Worm (Caenorhabditis elegans) whole organism, L4 larva: ENCODE results near the gene sdc-2.

ENCODE experiments used
- F26F4.8 ChIP-seq: fragments of 200-800 bp; sonication (Bioruptor generic); conservative IDR thresholded peaks from 2 replicates; pipeline ENCODE4 v1.3.6; 2022; ENCODE audit warnings: missing genetic modification characterization, missing compliant biosample characterization
- F37D6.2 ChIP-seq: sonication (generic microtip); optimal IDR thresholded peaks from 2 replicates; lab custom pipeline; 2016; ENCODE audit warnings: mild to moderate bottlenecking, missing genetic modification characterization, missing compliant biosample characterization
- Y5F2A.4 ChIP-seq: fragments of 200-800 bp; sonication (Bioruptor generic); optimal IDR thresholded peaks from 2 replicates; lab custom pipeline; 2018; ENCODE audit warnings: mild to moderate bottlenecking, missing genetic modification characterization, missing compliant biosample characterization
- ZK337.2 ChIP-seq: fragments of 200-800 bp; sonication (Bioruptor generic); IDR thresholded peaks from 2 replicates; pipeline ENCODE4 v1.3.6; 2022; ENCODE audit warnings: missing genetic modification reagents, missing genetic modification characterization, missing compliant biosample characterization
- aha-1 ChIP-seq: fragments of 150-350 bp; peaks from one replicate; lab custom pipeline; 2014; ENCODE audit warnings: missing biosample characterization, missing genetic modification characterization
- aly-2 ChIP-seq: sonication (generic microtip); optimal IDR thresholded peaks from 2 replicates; lab custom pipeline; 2018; ENCODE audit warnings: missing biosample characterization, missing genetic modification characterization
- ama-1 ChIP-seq: fragments of 150-350 bp; optimal IDR thresholded peaks from 2 replicates; lab custom pipeline; 2014; ENCODE audit warnings: inconsistent platforms, mixed read lengths
- ces-1 ChIP-seq: fragments of 150-350 bp; sonication (generic microtip); optimal IDR thresholded peaks from 4 replicates; lab custom pipeline; 2014; ENCODE audit warnings: missing biosample characterization, missing genetic modification reagents, missing genetic modification characterization
- ctbp-1 ChIP-seq: fragments of 200-800 bp; sonication (Bioruptor generic); IDR thresholded peaks from 2 replicates; pipeline ENCODE4 v1.3.6; 2022; ENCODE audit warnings: missing genetic modification reagents, missing genetic modification characterization, missing compliant biosample characterization
- daf-12 ChIP-seq: fragments of 150-350 bp; optimal IDR thresholded peaks from 2 replicates; lab custom pipeline; 2014; ENCODE audit warnings: missing biosample characterization, missing genetic modification reagents, missing genetic modification characterization
- dmd-8 ChIP-seq: fragments of 200-800 bp; sonication (Bioruptor generic); IDR thresholded peaks from 2 replicates; pipeline ENCODE4 v1.3.6; 2022; ENCODE audit warnings: missing genetic modification characterization, missing compliant biosample characterization
- fkh-10 ChIP-seq: fragments of 150-350 bp; optimal IDR thresholded peaks from 2 replicates; lab custom pipeline; 2014; ENCODE audit warnings: missing biosample characterization, missing genetic modification reagents, missing genetic modification characterization
- fos-1 ChIP-seq: fragments of 150-350 bp; optimal IDR thresholded peaks from 2 replicates; lab custom pipeline; 2014; ENCODE audit warnings: missing biosample characterization, missing genetic modification characterization
- hlh-30 ChIP-seq: sonication (generic microtip); optimal IDR thresholded peaks from 2 replicates; lab custom pipeline; 2017; ENCODE audit warnings: antibody characterized with exemption, mild to moderate bottlenecking, missing genetic modification characterization, missing compliant biosample characterization; ENCODE audit not compliant: insufficient read depth
- hmg-1.1 ChIP-seq: fragments of 200-800 bp; sonication (Bioruptor generic); IDR thresholded peaks from 2 replicates; pipeline ENCODE4 v1.3.6; 2022; ENCODE audit warnings: missing genetic modification reagents, missing genetic modification characterization, missing compliant biosample characterization
- jun-1 ChIP-seq: fragments of 150-350 bp; optimal IDR thresholded peaks from 2 replicates; lab custom pipeline; 2014; ENCODE audit warnings: missing biosample characterization, missing genetic modification reagents, missing genetic modification characterization
- lim-7 ChIP-seq: fragments of 200-800 bp; sonication (Bioruptor generic); IDR thresholded peaks from 2 replicates; pipeline ENCODE4 v1.3.6; 2022; ENCODE audit warnings: missing genetic modification characterization, missing compliant biosample characterization
- lin-13 ChIP-seq: fragments of 150-350 bp; optimal IDR thresholded peaks from 2 replicates; lab custom pipeline; 2014; ENCODE audit warnings: missing biosample characterization, missing genetic modification reagents, missing genetic modification characterization
- lin-38 ChIP-seq: fragments of 200-800 bp; sonication (Bioruptor generic); IDR thresholded peaks from 2 replicates; pipeline ENCODE4 v1.3.6; 2022; ENCODE audit warnings: missing genetic modification reagents, missing genetic modification characterization, missing compliant biosample characterization
- madf-9 ChIP-seq: fragments of 200-800 bp; sonication (Bioruptor generic); conservative IDR thresholded peaks from 2 replicates; pipeline ENCODE4 v1.3.6; 2022; ENCODE audit warnings: missing genetic modification reagents, missing genetic modification characterization, missing compliant biosample characterization
- mdt-29 ChIP-seq: fragments of 200-800 bp; sonication (Bioruptor generic); IDR thresholded peaks from 2 replicates; pipeline ENCODE4 v1.3.6; 2022; ENCODE audit warnings: missing genetic modification reagents, missing genetic modification characterization, missing compliant biosample characterization
- nhr-28 ChIP-seq: fragments of 150-350 bp; optimal IDR thresholded peaks from 2 replicates; lab custom pipeline; 2014; ENCODE audit warnings: missing biosample characterization, missing genetic modification characterization
- set-16 ChIP-seq: fragments of 200-800 bp; sonication (Bioruptor generic); IDR thresholded peaks from 2 replicates; pipeline ENCODE4 v1.3.6; 2022; ENCODE audit warnings: missing genetic modification reagents, missing genetic modification characterization, missing compliant biosample characterization
- snpc-1.2 ChIP-seq: fragments of 200-800 bp; sonication (Bioruptor generic); IDR thresholded peaks from 2 replicates; pipeline ENCODE4 v1.3.6; 2022; ENCODE audit warnings: missing genetic modification reagents, missing genetic modification characterization, missing compliant biosample characterization
- tag-97 ChIP-seq: fragments of 200-800 bp; sonication (Bioruptor generic); IDR thresholded peaks from 2 replicates; pipeline ENCODE4 v1.3.6; 2022; ENCODE audit warnings: missing genetic modification characterization, missing compliant biosample characterization
- tra-1 ChIP-seq: fragments of 200-800 bp; sonication (Bioruptor generic); IDR thresholded peaks from 2 replicates; pipeline ENCODE4 v1.3.6; 2022; ENCODE audit warnings: missing genetic modification reagents, missing genetic modification characterization, missing compliant biosample characterization
- unc-62 ChIP-seq, 3 experiments: fragments of 150-350 bp in 1 of 3; sonication (generic microtip); optimal IDR thresholded peaks in 2 of 3; peaks in 1 of 3; 1 replicate in 1 of 3; 2 replicates in 2 of 3; lab custom pipeline; 2014 to 2017; ENCODE audit warnings: missing biosample characterization in 3 of 3, missing genetic modification characterization in 3 of 3, missing genetic modification reagents in 3 of 3, missing genotype in 1 of 3
- vab-7 ChIP-seq: fragments of 200-800 bp; sonication (Bioruptor generic); IDR thresholded peaks from 2 replicates; pipeline ENCODE4 v1.3.6; 2022; ENCODE audit warnings: missing genetic modification reagents, missing genetic modification characterization, missing compliant biosample characterization
- zag-1 ChIP-seq: fragments of 150-350 bp; optimal IDR thresholded peaks from 2 replicates; lab custom pipeline; 2014; ENCODE audit warnings: missing biosample characterization, missing genetic modification characterization
- zfp-2 ChIP-seq: sonication (generic microtip); optimal IDR thresholded peaks from 2 replicates; lab custom pipeline; 2016; ENCODE audit warnings: mild to moderate bottlenecking, missing genetic modification characterization, missing compliant biosample characterization
- ztf-7 ChIP-seq: fragments of 150-350 bp; optimal IDR thresholded peaks from 2 replicates; lab custom pipeline; 2014; ENCODE audit warnings: missing biosample characterization, missing genetic modification characterization

The sdc-2 gene

DNA sequence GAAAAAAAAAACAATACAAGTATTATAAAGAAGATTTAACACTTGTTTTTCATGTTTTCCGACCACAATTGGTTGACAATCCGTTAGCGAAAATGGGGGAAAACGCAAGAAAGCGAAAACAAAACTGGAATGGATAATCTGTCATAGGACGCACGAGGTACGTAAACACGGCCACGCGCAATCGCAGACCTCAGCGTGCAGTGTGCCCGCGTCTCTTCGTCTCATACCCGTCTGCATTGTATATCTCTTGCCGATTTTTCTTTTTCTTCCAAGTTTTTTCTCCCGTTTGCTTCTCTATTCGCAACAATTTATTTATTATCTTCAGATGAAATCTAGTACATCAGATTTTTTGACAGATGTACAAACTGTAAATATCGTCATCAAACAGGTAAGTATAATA is 41.2 kb downstream of the sdc-2 start, which contains the start of gene trpp-9 (continued):
- TF ChIP-seq set-16 (GFP tag; lab: Robert Waterston, UW): no peak

DNA sequence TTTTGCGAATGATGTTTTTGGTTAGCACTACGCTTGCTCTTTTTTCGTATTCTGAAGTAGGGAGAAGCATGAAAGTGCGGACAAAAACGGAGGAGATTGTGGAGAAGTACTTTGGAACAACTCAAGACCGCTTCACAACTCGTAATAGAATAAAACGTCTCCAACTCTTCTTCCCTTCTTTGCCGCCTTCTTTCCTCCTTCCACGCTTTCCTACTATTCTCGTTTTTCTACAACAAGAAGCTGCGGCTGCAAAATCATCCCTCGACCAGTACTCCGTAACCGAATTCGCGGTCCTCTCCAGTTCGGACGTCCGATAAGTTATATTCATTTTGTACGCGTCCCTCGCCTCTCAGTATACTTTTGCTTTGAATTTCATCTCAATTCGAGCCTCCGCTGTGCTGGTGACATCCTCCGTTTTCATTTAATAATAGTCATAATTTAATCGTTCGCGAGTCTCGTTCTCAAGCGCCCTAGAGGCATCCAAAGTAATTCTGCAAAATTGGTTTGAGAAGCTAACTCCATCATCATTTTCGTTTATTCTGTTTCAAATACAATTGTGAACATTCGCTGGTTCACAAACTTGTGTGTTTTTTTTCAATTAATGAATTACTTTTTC is 47.3 kb downstream of the sdc-2 start:
- peak; percentile 23 for TF ChIP-seq ces-1 (GFP tag; lab: Kevin White, UChicago)
- no peak for TF ChIP-seq lin-38
- TF ChIP-seq set-16 (GFP tag; lab: Robert Waterston, UW): no peak
- no peak for TF ChIP-seq ama-1
- TF ChIP-seq unc-62 (GFP tag; optimal IDR thresholded peaks at IDR 0.05 in 1 of 2; lab: Kevin White, UChicago): peak in 1 of 2 experiments; percentile 6
- no peak for TF ChIP-seq unc-62 (tag; optimal IDR thresholded peaks at IDR 0.05; lab: Kevin White, UChicago)
- TF ChIP-seq tra-1 (GFP tag; lab: Robert Waterston, UW): no peak
- TF ChIP-seq daf-12 (tag; lab: Kevin White, UChicago): no peak
- TF ChIP-seq aha-1 (tag; lab: Kevin White, UChicago): peak; percentile 50
- peak; percentile 78 for TF ChIP-seq fkh-10
- TF ChIP-seq, all 104 proteins: peak for 4

ce11 chrX:11571714-11572113 is 49.2 kb downstream of the sdc-2 start:
- TF ChIP-seq ctbp-1 (GFP tag; lab: Robert Waterston, UW): 0 out of 2 replicates have a peak, but pooled peaks have one; percentile 49
- TF ChIP-seq Y5F2A.4 (GFP tag; lab: Kevin White, UChicago): no peak
- 0 out of 2 replicates have a peak, but pooled peaks have one; percentile 16 for TF ChIP-seq hmg-1.1 (GFP tag; lab: Robert Waterston, UW)
- peak; percentile 47 for TF ChIP-seq hlh-30 (tag; lab: Kevin White, UChicago)
- TF ChIP-seq mdt-29 (GFP tag; lab: Robert Waterston, UW): no peak
- TF ChIP-seq, all 104 proteins: peak for 3

DNA sequence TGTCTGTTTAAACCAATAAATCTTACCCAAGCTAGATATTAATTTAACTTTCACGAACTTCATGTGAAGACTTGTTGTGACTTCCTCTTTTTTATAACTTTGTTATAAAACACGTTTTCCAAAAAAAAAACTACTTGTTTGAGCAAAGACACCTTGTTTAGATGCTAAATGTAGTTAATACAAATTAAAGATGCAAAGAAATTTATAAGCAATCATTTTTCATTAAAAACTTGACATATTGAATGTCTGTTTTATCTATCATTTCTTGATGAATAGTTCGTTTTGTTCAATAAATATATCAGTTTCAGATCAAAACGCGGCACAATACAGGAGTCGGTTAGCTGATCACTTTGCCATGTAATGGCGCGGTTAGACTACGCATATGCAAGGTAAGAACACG is 49.7 kb downstream of the sdc-2 start, which contains the start of gene frm-3:
frm-3 (plus strand) TSS at position 301 of the 400 bp plus-strand sequence.
- no peak for TF ChIP-seq fos-1 (tag; lab: Kevin White, UChicago)
- TF ChIP-seq unc-62 (GFP tag; optimal IDR thresholded peaks at IDR 0.05 in 1 of 2; lab: Kevin White, UChicago): peak in 1 of 2 experiments; percentile 49
- TF ChIP-seq unc-62 (tag; optimal IDR thresholded peaks at IDR 0.05; lab: Kevin White, UChicago): no peak
- TF ChIP-seq ztf-7 (tag; lab: Kevin White, UChicago): no peak
- TF ChIP-seq zfp-2 (tag; lab: Kevin White, UChicago): no peak
- no peak for TF ChIP-seq F37D6.2 (tag; lab: Kevin White, UChicago)
- no peak for TF ChIP-seq madf-9
- TF ChIP-seq dmd-8 (GFP tag; lab: Robert Waterston, UW): no peak
- TF ChIP-seq nhr-28 (tag; lab: Kevin White, UChicago): no peak
- TF ChIP-seq, all 104 proteins: peak for 1

- TF ChIP-seq ztf-7 (tag; lab: Kevin White, UChicago) (no peak), jun-1 (tag; lab: Kevin White, UChicago) (no peak), aha-1 (tag; lab: Kevin White, UChicago) (peak; percentile 82), ama-1 (no peak), dmd-8 (GFP tag; lab: Robert Waterston, UW) (no peak), tag-97 (GFP tag; lab: Robert Waterston, UW) (no peak), snpc-1.2 (GFP tag; lab: Robert Waterston, UW) (no peak), F26F4.8 (GFP tag; lab: Robert Waterston, UW) (no peak), Y5F2A.4 (GFP tag; lab: Kevin White, UChicago) (no peak), zag-1 (no peak), ZK337.2 (GFP tag; lab: Robert Waterston, UW) (no peak), lim-7 (no peak), lin-13 (GFP tag; lab: Kevin White, UChicago) (no peak), aly-2 (tag; lab: Kevin White, UChicago) (no peak), vab-7 (GFP tag; lab: Robert Waterston, UW) (no peak), unc-62 (GFP tag; optimal IDR thresholded peaks at IDR 0.05 in 1 of 2; lab: Kevin White, UChicago) (peak in 1 of 2 experiments; percentile 98), unc-62 (tag; optimal IDR thresholded peaks at IDR 0.05; lab: Kevin White, UChicago) (no peak)
These were observed 51.7 kb downstream of the sdc-2 start for ce11 chrX:11574167-11574566.
